Worm (Caenorhabditis elegans) whole organism, young adult: ENCODE results near the gene rsu-1.

ENCODE experiments used
- lin-35 ChIP-seq, 3 experiments: fragments of 150-350 bp in 2 of 3; sonication (generic microtip) in 1 of 3; optimal IDR thresholded peaks; 2 replicates each; lab custom pipeline; 2014 to 2018; ENCODE audit warnings: missing biosample characterization in 3 of 3, missing genetic modification characterization in 3 of 3, missing genetic modification reagents in 3 of 3
- mxl-1 ChIP-seq: sonication (generic microtip); optimal IDR thresholded peaks from 2 replicates; lab custom pipeline; 2016; ENCODE audit warnings: missing genetic modification characterization, missing compliant biosample characterization
- pha-4 ChIP-seq: fragments of 150-350 bp; sonication (generic microtip); optimal IDR thresholded peaks from 2 replicates; lab custom pipeline; 2014; ENCODE audit warnings: missing biosample characterization, missing genetic modification reagents, missing genetic modification characterization
- sdz-38 ChIP-seq: sonication (generic microtip); optimal IDR thresholded peaks from 2 replicates; lab custom pipeline; 2016; ENCODE audit warnings: missing genotype, missing genetic modification characterization, missing compliant biosample characterization
- unc-62 ChIP-seq: fragments of 150-350 bp; optimal IDR thresholded peaks from 2 replicates; lab custom pipeline; 2014; ENCODE audit warnings: missing biosample characterization, missing genetic modification reagents, missing genetic modification characterization
- zim-3 ChIP-seq: sonication (generic microtip); optimal IDR thresholded peaks from 2 replicates; lab custom pipeline; 2017; ENCODE audit warnings: mild to moderate bottlenecking, missing genetic modification characterization, moderate library complexity, missing compliant biosample characterization

- TF ChIP-seq unc-62 (no peak), sdz-38 (tag; lab: Kevin White, UChicago) (no peak), lin-35 (GFP tag; optimal IDR thresholded peaks at IDR 0.05; lab: Kevin White, UChicago) (no peak), pha-4 (tag; lab: Kevin White, UChicago) (no peak), mxl-1 (no peak), zim-3 (no peak)
These were observed 42.0 kb upstream of the rsu-1 start for ce11 chrIII:3429761-3430160.
